Fruit fly (Drosophila melanogaster) Kc167 (cell line): Measurements from ENCODE around the gene CG14851.

ENCODE experiments used
- Myc ChIP-seq: fragments of >200 bp; optimal IDR thresholded peaks from 2 replicates; lab custom pipeline; 2017; ENCODE audit warnings: missing external identifiers
- h ChIP-seq: fragments of >200 bp; optimal IDR thresholded peaks from 3 replicates; lab custom pipeline; 2018; ENCODE audit warnings: missing external identifiers
- insv ChIP-seq: fragments of >200 bp; optimal IDR thresholded peaks from 3 replicates; lab custom pipeline; 2018; ENCODE audit warnings: missing external identifiers
- psq ChIP-seq: fragments of >200 bp; optimal IDR thresholded peaks from 2 replicates; lab custom pipeline; 2017; ENCODE audit warnings: missing external identifiers

dm6 chr3R:14557480-14558354 lies 4.4 kb upstream of the CG14851 start, which contains the start of gene Pde6:
- TF ChIP-seq Myc (lab: Kevin White, UChicago) (no peak), h (lab: Kevin White, UChicago) (no peak), psq (lab: Kevin White, UChicago) (no peak), insv (no peak)
